Worm (Caenorhabditis elegans): ENCODE data around the gene F53C3.8.

The F53C3.8 gene

ce11 chrII:3897758-3898494 is 6.7 kb downstream of the F53C3.8 start, which contains the start of gene F53C3.6 (continued):
- TF ChIP-seq dpl-1 (GFP tag; optimal IDR thresholded peaks at IDR 0.05) (peak; percentile 21), tag-97 (GFP tag; IDR thresholded peaks at IDR 0.05) (no peak), set-16 (GFP tag; IDR thresholded peaks at IDR 0.05) (peak; percentile 94), nhr-42 (GFP tag; IDR thresholded peaks at IDR 0.05) (no peak), hlh-30 (tag; optimal IDR thresholded peaks at IDR 0.05; ENCODE audit: insufficient read depth) (no peak), lin-13 (GFP tag; optimal IDR thresholded peaks at IDR 0.05) (peak; percentile 39), unc-62 (GFP tag; optimal IDR thresholded peaks at IDR 0.05 in 1 of 2) (peak in 1 of 2 experiments; percentile 78), unc-62 (tag; optimal IDR thresholded peaks at IDR 0.05) (no peak)

DNA sequence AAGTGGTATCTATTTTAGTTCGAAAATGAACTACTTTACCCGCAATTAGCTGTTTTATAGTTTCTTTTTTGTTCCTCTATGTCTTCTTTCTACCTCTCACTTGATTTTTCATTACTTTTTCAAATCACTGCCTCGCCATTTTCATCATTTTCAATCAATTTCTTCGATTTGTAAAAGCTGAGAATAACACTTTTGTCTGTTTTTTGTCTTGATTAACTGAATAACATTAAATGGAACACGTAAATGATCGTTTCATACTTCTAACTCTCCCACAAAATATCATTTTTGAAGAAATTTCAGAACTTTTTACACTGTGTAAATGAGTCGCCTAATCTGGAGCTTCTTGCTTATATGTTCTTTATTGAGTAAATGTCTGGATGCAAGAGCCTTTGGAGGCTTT is 9.9 kb downstream of the F53C3.8 start, which contains the start of gene F53C3.4:
F53C3.4 (plus strand) TSS at position 301 of the 400 bp plus-strand sequence.
- TF ChIP-seq nhr-10 (tag; optimal IDR thresholded peaks at IDR 0.05) (no peak), rbr-2 (tag; optimal IDR thresholded peaks at IDR 0.05) (no peak), lin-29 (GFP tag; IDR thresholded peaks at IDR 0.05) (no peak), set-16 (GFP tag; IDR thresholded peaks at IDR 0.05) (no peak), cey-2 (tag; optimal IDR thresholded peaks at IDR 0.05; ENCODE audit: borderline replicate concordance, insufficient read depth) (no peak), duxl-1 (tag; optimal IDR thresholded peaks at IDR 0.05; ENCODE audit: poor library complexity) (no peak), ces-1 (GFP tag; optimal IDR thresholded peaks at IDR 0.05) (no peak)

DNA sequence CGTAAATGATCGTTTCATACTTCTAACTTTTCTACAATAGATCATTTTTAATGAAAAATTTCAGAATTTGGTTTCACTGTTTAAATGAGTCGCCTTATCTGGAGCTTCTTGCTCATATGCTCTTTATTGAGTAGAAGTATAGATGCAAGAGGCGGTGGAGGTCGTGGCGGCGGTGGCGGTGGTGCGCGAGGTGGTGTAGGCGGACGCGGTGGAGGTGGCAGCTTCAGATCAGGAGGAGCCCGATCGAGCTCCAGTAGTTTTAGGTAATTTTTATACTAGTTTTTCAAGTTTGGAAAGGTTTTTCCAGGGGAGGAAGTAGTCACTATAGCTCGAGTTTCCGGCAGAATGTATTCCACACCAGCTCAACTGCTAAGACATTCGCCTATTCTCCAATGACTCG is 11.6 kb downstream of the F53C3.8 start, which contains the start of gene F53C3.3:
F53C3.3 (plus strand) TSS at position 59 of the 400 bp plus-strand sequence.
- TF ChIP-seq unc-62 (GFP tag; optimal IDR thresholded peaks at IDR 0.05 in 1 of 2) (peak in 1 of 2 experiments; percentile 20), unc-62 (tag; optimal IDR thresholded peaks at IDR 0.05) (no peak), nhr-48 (tag; optimal IDR thresholded peaks at IDR 0.05) (no peak), set-16 (GFP tag; IDR thresholded peaks at IDR 0.05) (peak; percentile 79), daf-8 (GFP tag; IDR thresholded peaks at IDR 0.05) (no peak)

DNA sequence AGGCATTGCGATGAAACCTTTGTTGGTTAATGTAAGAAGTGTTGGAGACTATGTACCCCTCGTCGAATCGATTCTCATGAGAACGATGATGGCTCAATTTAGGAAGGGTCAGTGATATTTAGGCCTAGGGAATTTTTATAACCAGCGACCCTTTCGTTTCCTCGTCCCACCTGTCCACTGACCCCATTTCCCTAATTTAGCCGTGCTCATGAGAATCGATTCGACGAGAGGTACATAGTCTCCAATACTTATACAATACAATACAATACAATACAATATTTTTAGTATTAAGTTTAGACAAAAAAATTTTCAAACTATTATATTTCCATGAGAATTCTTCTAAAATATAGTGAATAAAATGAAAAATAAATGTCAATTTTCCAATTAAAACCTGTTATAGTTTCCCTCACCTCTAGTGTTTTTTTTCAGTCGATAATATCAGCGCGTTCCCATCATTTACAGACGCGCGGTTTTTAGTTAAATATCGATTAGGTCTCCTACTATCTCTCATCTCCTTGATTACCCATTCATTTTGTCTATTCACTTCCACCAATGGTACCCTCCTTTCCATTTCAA is 15.5 kb downstream of the F53C3.8 start, which contains the start of the genes F53C3.11 and fbxb-103:
F53C3.11 (minus strand) TSS at position 101 of the 576 bp plus-strand sequence.
fbxb-103 (plus strand) TSS at position 526 of the 576 bp plus-strand sequence.
- no peak for TF ChIP-seq lin-39 (tag; optimal IDR thresholded peaks at IDR 0.05)
- no peak for TF ChIP-seq T26A8.4 (GFP tag; IDR thresholded peaks at IDR 0.05)
- TF ChIP-seq dmd-8 (GFP tag; IDR thresholded peaks at IDR 0.05): no peak

- TF ChIP-seq unc-62 (GFP tag; optimal IDR thresholded peaks at IDR 0.05 in 1 of 2): peak in 1 of 2 experiments; percentile 59
- TF ChIP-seq unc-62 (tag; optimal IDR thresholded peaks at IDR 0.05): no peak
- no peak for TF ChIP-seq arid-1 (GFP tag; conservative IDR thresholded peaks at IDR 0.05)
- TF ChIP-seq daf-8 (GFP tag; IDR thresholded peaks at IDR 0.05): no peak
- no peak for TF ChIP-seq pha-4 (GFP tag; IDR thresholded peaks at IDR 0.05)
- TF ChIP-seq pha-4 (tag; optimal IDR thresholded peaks at IDR 0.05): no peak
- TF ChIP-seq vab-7 (GFP tag; IDR thresholded peaks at IDR 0.05): no peak
- TF ChIP-seq zip-11 (GFP tag; IDR thresholded peaks at IDR 0.05): no peak
These were observed 16.9 kb downstream of the F53C3.8 start for ce11 chrII:3908135-3908534.

ce11 chrII:3909301-3909700 is 18.1 kb downstream of the F53C3.8 start:
- TF ChIP-seq unc-62 (GFP tag; optimal IDR thresholded peaks at IDR 0.05 in 1 of 2): peak in 1 of 2 experiments; percentile 91
- TF ChIP-seq unc-62 (tag; optimal IDR thresholded peaks at IDR 0.05): no peak
- TF ChIP-seq zip-11 (GFP tag; IDR thresholded peaks at IDR 0.05): no peak

DNA sequence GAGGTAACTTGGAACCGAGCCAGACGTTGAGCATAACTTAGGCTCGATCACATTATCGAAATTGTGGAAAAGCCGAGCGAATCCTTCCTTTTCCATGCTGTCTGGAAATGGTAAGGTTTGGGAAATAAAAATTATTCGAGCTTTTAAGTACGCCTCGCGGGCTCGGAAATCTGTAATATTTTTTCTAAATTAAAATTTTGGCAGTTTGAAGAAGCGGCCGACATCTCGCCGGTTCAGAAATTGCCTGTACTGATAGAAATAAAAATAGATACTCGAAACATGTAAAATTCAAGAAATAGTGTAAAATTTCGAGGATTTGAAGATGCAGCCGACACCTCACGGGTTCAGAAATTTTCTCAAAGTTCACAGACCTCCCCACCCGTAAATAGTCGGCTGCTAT is 19.5 kb downstream of the F53C3.8 start, which contains the start of gene bcmo-2:
bcmo-2 (minus strand) TSS at position 101 of the 400 bp plus-strand sequence.
- TF ChIP-seq nhr-42 (GFP tag; IDR thresholded peaks at IDR 0.05): no peak
- no peak for TF ChIP-seq pqm-1 (tag; optimal IDR thresholded peaks at IDR 0.05)
- no peak for TF ChIP-seq snpc-4 (tag; optimal IDR thresholded peaks at IDR 0.05)
- TF ChIP-seq egl-43 (GFP tag; IDR thresholded peaks at IDR 0.05): no peak
- TF ChIP-seq ceh-62 (tag; optimal IDR thresholded peaks at IDR 0.05): no peak
- no peak for TF ChIP-seq hlh-30 (tag; optimal IDR thresholded peaks at IDR 0.05; ENCODE audit: insufficient read depth)
- no peak for TF ChIP-seq lin-29 (GFP tag; IDR thresholded peaks at IDR 0.05)
- TF ChIP-seq F49E8.2 (tag; optimal IDR thresholded peaks at IDR 0.05; ENCODE audit: borderline replicate concordance): no peak
- TF ChIP-seq dmd-6 (GFP tag; IDR thresholded peaks at IDR 0.05): no peak
- no peak for TF ChIP-seq spr-1 (tag; optimal IDR thresholded peaks at IDR 0.05)
- no peak for TF ChIP-seq D1046.2 (GFP tag; IDR thresholded peaks at IDR 0.05)
- TF ChIP-seq jun-1 (tag; optimal IDR thresholded peaks at IDR 0.05): no peak
- TF ChIP-seq nhr-28 (tag; optimal IDR thresholded peaks at IDR 0.05): no peak
- TF ChIP-seq rbr-2 (tag; optimal IDR thresholded peaks at IDR 0.05): no peak
- TF ChIP-seq mxl-3 (GFP tag; optimal IDR thresholded peaks at IDR 0.05): no peak
- no peak for TF ChIP-seq ces-1 (GFP tag; optimal IDR thresholded peaks at IDR 0.05)

All from whole organism, L4 larva.